Worm (Caenorhabditis elegans): ENCODE data around the gene K09A11.1.

K09A11.1 gene

ce11 chrX:13249102-13249501, 13.2 kb upstream of the K09A11.1 start:
- TF ChIP-seq F57C9.4 (tag; optimal IDR thresholded peaks at IDR 0.05) (no peak), F37B4.10 (GFP tag; IDR thresholded peaks at IDR 0.05) (no peak), let-607 (tag; optimal IDR thresholded peaks at IDR 0.05) (no peak), egl-18 (GFP tag; IDR thresholded peaks at IDR 0.05) (no peak), madf-10 (tag; optimal IDR thresholded peaks at IDR 0.05) (no peak), ztf-3 (GFP tag; optimal IDR thresholded peaks at IDR 0.05) (no peak), lsl-1 (GFP tag; optimal IDR thresholded peaks at IDR 0.05) (no peak), B0336.3 (GFP tag; IDR thresholded peaks at IDR 0.05) (no peak), lin-54 (GFP tag; optimal IDR thresholded peaks at IDR 0.05) (no peak)

ce11 chrX:13250163-13250562, 12.1 kb upstream of the K09A11.1 start:
- no peak for TF ChIP-seq lin-26 (GFP tag; IDR thresholded peaks at IDR 0.05)
- TF ChIP-seq B0261.1 (tag; optimal IDR thresholded peaks at IDR 0.05): no peak
- TF ChIP-seq zim-3 (tag; optimal IDR thresholded peaks at IDR 0.05): no peak
- TF ChIP-seq snpc-3.4 (tag; optimal IDR thresholded peaks at IDR 0.05): peak; percentile 12
- TF ChIP-seq repo-1 (tag; optimal IDR thresholded peaks at IDR 0.05): peak; percentile 16
- peak; percentile 60; the same call in 1 of the 2 replicates for TF ChIP-seq B0336.3 (GFP tag; IDR thresholded peaks at IDR 0.05)
- no peak for TF ChIP-seq nhr-27 (tag; optimal IDR thresholded peaks at IDR 0.05)
- no peak for TF ChIP-seq ztf-28 (GFP tag; IDR thresholded peaks at IDR 0.05)
- TF ChIP-seq Y67H2A.10 (GFP tag; conservative IDR thresholded peaks at IDR 0.05): no peak
- no peak for TF ChIP-seq xnd-1 (tag; optimal IDR thresholded peaks at IDR 0.05)
- 0 out of 2 replicates have a peak, but pooled peaks have one; percentile 21 for TF ChIP-seq cebp-1 (GFP tag; IDR thresholded peaks at IDR 0.05)
- TF ChIP-seq cebp-1 (tag; optimal IDR thresholded peaks at IDR 0.05): peak; percentile 45
- TF ChIP-seq madf-3 (GFP tag; IDR thresholded peaks at IDR 0.05): no peak
- TF ChIP-seq Y95B8A.8 (GFP tag; IDR thresholded peaks at IDR 0.05): no peak
- TF ChIP-seq hmg-20 (GFP tag; IDR thresholded peaks at IDR 0.05): no peak
- peak; percentile 38 for TF ChIP-seq atf-7 (tag; optimal IDR thresholded peaks at IDR 0.05)
- no peak for TF ChIP-seq madf-10 (tag; optimal IDR thresholded peaks at IDR 0.05)
- TF ChIP-seq F37B4.10 (GFP tag; IDR thresholded peaks at IDR 0.05): no peak
- no peak for TF ChIP-seq sdz-38 (tag; optimal IDR thresholded peaks at IDR 0.05)
- TF ChIP-seq nfya-2 (GFP tag; IDR thresholded peaks at IDR 0.05): no peak
- TF ChIP-seq nhr-80 (tag; optimal IDR thresholded peaks at IDR 0.05): peak; percentile 89
- TF ChIP-seq F10E7.11 (tag; optimal IDR thresholded peaks at IDR 0.05): no peak
- peak; percentile 38; the same call in 1 of the 2 replicates for TF ChIP-seq dox-1 (GFP tag; IDR thresholded peaks at IDR 0.05)
- TF ChIP-seq tbp1 (GFP tag; optimal IDR thresholded peaks at IDR 0.05): peak; percentile 12
- TF ChIP-seq C17E4.6 (GFP tag; IDR thresholded peaks at IDR 0.05): no peak
- no peak for TF ChIP-seq egl-18 (GFP tag; IDR thresholded peaks at IDR 0.05)
- no peak for TF ChIP-seq lsy-27 (tag; optimal IDR thresholded peaks at IDR 0.05; ENCODE audit: borderline replicate concordance, insufficient read depth)
- no peak for TF ChIP-seq zfh-2 (GFP tag; conservative IDR thresholded peaks at IDR 0.05)
- 0 out of 2 replicates have a peak, but pooled peaks have one; percentile 18 for TF ChIP-seq let-526 (GFP tag; IDR thresholded peaks at IDR 0.05)
- TF ChIP-seq lsl-1 (GFP tag; optimal IDR thresholded peaks at IDR 0.05): no peak
- TF ChIP-seq madf-8 (GFP tag; conservative IDR thresholded peaks at IDR 0.05): no peak
- TF ChIP-seq ZK185.1 (tag; optimal IDR thresholded peaks at IDR 0.05; ENCODE audit: poor library complexity, severe bottlenecking): peak; percentile 30
- no peak for TF ChIP-seq sptf-2 (GFP tag; optimal IDR thresholded peaks at IDR 0.05)
- TF ChIP-seq lin-40 (tag; optimal IDR thresholded peaks at IDR 0.05): peak; percentile 31
- no peak for TF ChIP-seq F23B12.7 (tag; optimal IDR thresholded peaks at IDR 0.05; ENCODE audit: insufficient read depth)
- no peak for TF ChIP-seq attf-5 (GFP tag; optimal IDR thresholded peaks at IDR 0.05)
- no peak for TF ChIP-seq ama-1 (optimal IDR thresholded peaks at IDR 0.05)
- TF ChIP-seq ama-1 (GFP tag; optimal IDR thresholded peaks at IDR 0.05): no peak
- TF ChIP-seq lin-35 (GFP tag; optimal IDR thresholded peaks at IDR 0.05): no peak
- peak; percentile 90 for TF ChIP-seq pha-4 (tag; optimal IDR thresholded peaks at IDR 0.05)
- TF ChIP-seq dpff-1 (tag; optimal IDR thresholded peaks at IDR 0.05): no peak
- TF ChIP-seq Y56A3A.18 (GFP tag; IDR thresholded peaks at IDR 0.05): no peak

Data from whole organism, young adult.